Fruit fly (Drosophila melanogaster) whole organism, embryonic: ENCODE data around the gene MSAmiP.

Experiments
- CG14710 ChIP-seq: fragments of 200-800 bp; sonication (Bioruptor generic); optimal IDR thresholded peaks from 3 replicates; lab custom pipeline; 2019; ENCODE audit warnings: missing biosample characterization, mild to moderate bottlenecking, missing genetic modification characterization, moderate library complexity
- Ets65A ChIP-seq: fragments of 200-800 bp; sonication (Bioruptor generic); peaks from one replicate; lab custom pipeline; 2016; ENCODE audit warnings: missing biosample characterization, missing genetic modification characterization
- H2.0 ChIP-seq: fragments of 200-800 bp; sonication (Bioruptor generic); IDR thresholded peaks from 2 replicates; pipeline ENCODE4 v1.3.6; 2022; ENCODE audit warnings: missing biosample characterization, missing genetic modification characterization
- Mrtf ChIP-seq: fragments of 200-800 bp; sonication (Bioruptor generic); IDR thresholded peaks from 3 replicates; pipeline ENCODE4 v1.3.6; 2022; ENCODE audit warnings: missing biosample characterization, missing genetic modification characterization
- danr ChIP-seq: fragments of 200-800 bp; sonication (Bioruptor generic); IDR thresholded peaks from 2 replicates; pipeline ENCODE4 v1.3.6; 2022; ENCODE audit warnings: missing biosample characterization, missing genetic modification characterization
- pzg ChIP-seq: fragments of 200-800 bp; sonication (Bioruptor generic); optimal IDR thresholded peaks from 3 replicates; lab custom pipeline; 2018; ENCODE audit warnings: missing biosample characterization, mild to moderate bottlenecking, missing genetic modification characterization, moderate library complexity
- stwl ChIP-seq: fragments of 200-800 bp; sonication (Bioruptor generic); optimal IDR thresholded peaks from 3 replicates; lab custom pipeline; 2018; ENCODE audit warnings: missing biosample characterization, mild to moderate bottlenecking, missing genetic modification characterization, moderate library complexity

DNA sequence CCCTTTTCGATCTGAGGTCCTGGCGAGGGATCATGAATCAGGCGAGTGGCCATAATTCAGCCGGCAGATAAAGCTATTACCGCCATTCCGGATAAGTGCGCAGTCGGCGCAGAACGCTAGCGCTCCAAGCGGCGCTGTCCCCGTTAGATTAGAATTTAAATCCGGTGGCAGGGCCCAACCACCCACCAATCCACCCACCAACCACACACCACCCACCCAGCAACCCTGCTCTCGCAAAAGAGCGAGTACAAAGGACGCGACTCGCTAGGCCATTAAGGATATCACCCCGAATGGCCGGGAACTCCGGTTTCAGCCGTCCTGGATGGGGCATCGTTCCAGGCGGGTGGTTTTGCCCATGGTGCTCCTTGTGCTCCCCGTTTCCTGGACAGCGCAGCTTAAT, 112.1 kb downstream of the MSAmiP start:
- TF ChIP-seq danr (GFP tag; lab: Robert Waterston, UW) (no peak), CG14710 (tag; lab: Kevin White, UChicago) (no peak), stwl (tag; lab: Kevin White, UChicago) (no peak), Mrtf (GFP tag; lab: Robert Waterston, UW) (no peak), pzg (GFP tag; lab: Kevin White, UChicago) (no peak), H2.0 (GFP tag; lab: Robert Waterston, UW) (no peak), Ets65A (GFP tag; lab: Kevin White, UChicago) (no peak)
